Fruit fly (Drosophila melanogaster) whole organism, adult: ENCODE results near the gene CG10839.

Experiments used
- CG11617 ChIP-seq: fragments of 200-800 bp; sonication (Bioruptor generic); optimal IDR thresholded peaks from 2 replicates; lab custom pipeline; 2017; ENCODE audit warnings: mild to moderate bottlenecking, missing biosample characterization, missing genetic modification reagents, missing genetic modification characterization
- CG12768 ChIP-seq: fragments of 200-800 bp; sonication (Bioruptor generic); optimal IDR thresholded peaks from 2 replicates; lab custom pipeline; 2017; ENCODE audit warnings: missing biosample characterization, missing genetic modification characterization, mild to moderate bottlenecking, moderate library complexity, missing genetic modification reagents
- CG14711 ChIP-seq: fragments of 200-800 bp; sonication (Bioruptor generic); optimal IDR thresholded peaks from 2 replicates; lab custom pipeline; 2018; ENCODE audit warnings: missing biosample characterization, mild to moderate bottlenecking, missing genetic modification characterization, moderate library complexity
- CG1620 ChIP-seq: fragments of 200-800 bp; sonication (Bioruptor generic); optimal IDR thresholded peaks from 2 replicates; lab custom pipeline; 2016; ENCODE audit warnings: missing biosample characterization, missing genetic modification characterization
- CG33017 ChIP-seq: fragments of 200-800 bp; sonication (Bioruptor generic); optimal IDR thresholded peaks from 2 replicates; lab custom pipeline; 2018; ENCODE audit warnings: missing biosample characterization, mild to moderate bottlenecking, missing genetic modification characterization, moderate library complexity
- CG5204 ChIP-seq: fragments of 200-800 bp; sonication (Bioruptor generic); optimal IDR thresholded peaks from 2 replicates; lab custom pipeline; 2016; ENCODE audit warnings: missing biosample characterization, missing genetic modification characterization
- CG7045 ChIP-seq: fragments of 200-800 bp; sonication (Bioruptor generic); optimal IDR thresholded peaks from 2 replicates; lab custom pipeline; 2017; ENCODE audit warnings: missing biosample characterization, mild to moderate bottlenecking, missing genetic modification characterization
- CG7101 ChIP-seq: fragments of 200-800 bp; sonication (Bioruptor generic); optimal IDR thresholded peaks from 2 replicates; lab custom pipeline; 2018; ENCODE audit warnings: missing biosample characterization, mild to moderate bottlenecking, missing genetic modification characterization, moderate library complexity
- Clk ChIP-seq: fragments of 200-800 bp; sonication (Bioruptor generic); optimal IDR thresholded peaks from 2 replicates; lab custom pipeline; 2017; ENCODE audit warnings: missing biosample characterization, missing genetic modification characterization
- Crg-1 ChIP-seq: fragments of 200-800 bp; sonication (Bioruptor generic); optimal IDR thresholded peaks from 2 replicates; lab custom pipeline; 2016; ENCODE audit warnings: missing biosample characterization, missing genetic modification characterization
- Hr96 ChIP-seq: fragments of 200-800 bp; sonication (Bioruptor generic); optimal IDR thresholded peaks from 2 replicates; lab custom pipeline; 2016; ENCODE audit warnings: missing biosample characterization, missing genetic modification characterization
- Mnt ChIP-seq: fragments of 200-800 bp; sonication (Bioruptor generic); optimal IDR thresholded peaks from 2 replicates; lab custom pipeline; 2016; ENCODE audit warnings: missing biosample characterization, mild to moderate bottlenecking, missing genetic modification characterization
- bab1 ChIP-seq: fragments of 200-800 bp; sonication (Bioruptor generic); optimal IDR thresholded peaks from 3 replicates; lab custom pipeline; 2019; ENCODE audit warnings: missing biosample characterization, mild to moderate bottlenecking, missing genetic modification characterization, moderate library complexity
- cic ChIP-seq: fragments of 200-800 bp; sonication (Bioruptor generic); optimal IDR thresholded peaks from 2 replicates; lab custom pipeline; 2017; ENCODE audit warnings: missing biosample characterization, mild to moderate bottlenecking, missing genetic modification characterization, moderate library complexity
- cnc ChIP-seq, 2 experiments: fragments of >200 bp; optimal IDR thresholded peaks; 2 replicates each; lab custom pipeline; 2017
- kay ChIP-seq: fragments of 200-800 bp; sonication (Bioruptor generic); peaks from one replicate; lab custom pipeline; 2016; ENCODE audit warnings: missing biosample characterization, missing genetic modification characterization, borderline replicate concordance
- ovo ChIP-seq: fragments of 200-800 bp; sonication (Bioruptor generic); optimal IDR thresholded peaks from 2 replicates; lab custom pipeline; 2016; ENCODE audit warnings: missing biosample characterization, missing genetic modification characterization
- pad ChIP-seq: fragments of 200-800 bp; sonication (Bioruptor generic); optimal IDR thresholded peaks from 3 replicates; lab custom pipeline; 2017; ENCODE audit warnings: missing biosample characterization, missing genetic modification characterization, mild to moderate bottlenecking, moderate library complexity, missing genetic modification reagents
- tj ChIP-seq: fragments of 200-800 bp; sonication (Bioruptor generic); optimal IDR thresholded peaks from 3 replicates; lab custom pipeline; 2017; ENCODE audit warnings: missing biosample characterization, mild to moderate bottlenecking, missing genetic modification characterization, moderate library complexity
- toe ChIP-seq: fragments of 200-800 bp; sonication (Bioruptor generic); optimal IDR thresholded peaks from 2 replicates; lab custom pipeline; 2016; ENCODE audit warnings: missing biosample characterization, missing genetic modification characterization

CG10839 gene

DNA sequence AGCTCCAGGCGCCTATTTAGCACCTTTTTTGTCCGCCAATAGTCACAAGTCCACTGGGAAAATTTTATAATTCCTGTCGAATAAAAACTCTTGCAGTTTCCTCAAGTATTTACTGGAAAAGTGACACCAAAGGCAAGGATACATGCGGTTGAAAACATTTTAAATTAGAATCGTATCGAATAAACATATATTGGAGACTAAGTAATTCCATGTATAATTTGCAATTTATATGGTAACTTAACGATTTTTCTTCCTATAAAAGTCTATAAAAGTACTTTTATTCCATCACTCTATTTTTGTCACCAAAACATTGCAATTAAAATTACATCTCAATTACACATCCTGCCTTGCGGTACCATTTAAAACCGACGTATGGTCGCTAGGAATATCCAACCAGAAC, 24.3 kb downstream of the CG10839 start, which contains the start of gene CG34167:
Gene CG34167 (minus strand): TSS at position 101 of the 400 bp plus-strand sequence.
- TF ChIP-seq Crg-1 (GFP tag; lab: Kevin White, UChicago) (no peak), CG11617 (GFP tag; lab: Kevin White, UChicago) (no peak), CG12768 (GFP tag; lab: Kevin White, UChicago) (no peak), toe (GFP tag; lab: Kevin White, UChicago) (no peak), ovo (GFP tag; lab: Kevin White, UChicago) (no peak), Clk (GFP tag; lab: Kevin White, UChicago) (no peak), pad (GFP tag; lab: Kevin White, UChicago) (no peak), tj (GFP tag; lab: Kevin White, UChicago) (no peak), CG7101 (tag; lab: Kevin White, UChicago) (no peak), CG14711 (tag; lab: Kevin White, UChicago) (no peak), CG33017 (tag; lab: Kevin White, UChicago) (no peak), Hr96 (no peak), CG1620 (no peak), Mnt (GFP tag; lab: Kevin White, UChicago) (no peak)

- no peak for TF ChIP-seq CG33017 (tag; lab: Kevin White, UChicago)
- TF ChIP-seq CG14711 (tag; lab: Kevin White, UChicago) = no peak
- no peak for TF ChIP-seq Clk (GFP tag; lab: Kevin White, UChicago)
- no peak for TF ChIP-seq bab1
- no peak for TF ChIP-seq ovo (GFP tag; lab: Kevin White, UChicago)
- no peak for TF ChIP-seq cnc (optimal IDR thresholded peaks at IDR 0.05; lab: Kevin White, UChicago)
- TF ChIP-seq Hr96 = no peak
- no peak for TF ChIP-seq CG1620
- TF ChIP-seq Mnt (GFP tag; lab: Kevin White, UChicago) = no peak
- TF ChIP-seq pad (GFP tag; lab: Kevin White, UChicago) = no peak
- no peak for TF ChIP-seq cic
- no peak for TF ChIP-seq kay
- TF ChIP-seq CG7045 (GFP tag; lab: Kevin White, UChicago) = no peak
- TF ChIP-seq tj (GFP tag; lab: Kevin White, UChicago) = no peak
- no peak for TF ChIP-seq CG12768 (GFP tag; lab: Kevin White, UChicago)
- no peak for TF ChIP-seq CG5204
- TF ChIP-seq toe (GFP tag; lab: Kevin White, UChicago) = no peak
- no peak for TF ChIP-seq Crg-1 (GFP tag; lab: Kevin White, UChicago)
- no peak for TF ChIP-seq CG11617 (GFP tag; lab: Kevin White, UChicago)
- no peak for TF ChIP-seq CG7101 (tag; lab: Kevin White, UChicago)
Observed at dm6 chr2L:16004025-16004424, 24.7 kb downstream of the CG10839 start, which contains the start of the genes CG13245 and CG43816. Gene CG13245, plus strand, starts transcription at chr2L:16004325. Gene CG43816, plus strand, starts transcription at chr2L:16004325.

DNA sequence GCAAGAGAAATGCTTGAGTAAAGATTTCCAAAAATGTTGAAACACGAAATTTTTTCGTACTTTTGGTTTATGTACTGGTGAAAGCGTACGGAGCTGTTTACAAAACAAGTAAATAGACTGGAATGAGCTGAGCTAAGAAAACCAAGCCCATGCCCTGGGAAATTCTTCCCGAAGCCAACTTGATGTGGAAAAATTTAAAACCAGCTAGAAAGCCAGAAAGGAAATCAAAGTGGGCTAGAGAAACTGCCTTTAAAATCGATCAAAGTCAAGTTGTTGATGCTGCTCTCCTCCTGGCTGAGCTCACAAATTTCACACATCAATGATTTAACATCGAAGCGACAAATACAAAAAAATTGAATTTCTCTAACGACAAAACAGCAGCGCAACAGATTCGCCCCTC, 26.9 kb downstream of the CG10839 start, which contains the start of gene CG31820:
Gene CG31820 (minus strand): TSS at position 101 of the 400 bp plus-strand sequence.
- TF ChIP-seq Clk (GFP tag; lab: Kevin White, UChicago) (no peak), ovo (GFP tag; lab: Kevin White, UChicago) (no peak), cic (no peak), CG11617 (GFP tag; lab: Kevin White, UChicago) (no peak), toe (GFP tag; lab: Kevin White, UChicago) (no peak), CG7101 (tag; lab: Kevin White, UChicago) (no peak), CG12768 (GFP tag; lab: Kevin White, UChicago) (no peak), CG1620 (no peak), Mnt (GFP tag; lab: Kevin White, UChicago) (no peak), cnc (optimal IDR thresholded peaks at IDR 0.05; lab: Kevin White, UChicago) (no peak), CG7045 (GFP tag; lab: Kevin White, UChicago) (no peak), pad (GFP tag; lab: Kevin White, UChicago) (no peak), tj (GFP tag; lab: Kevin White, UChicago) (no peak), Crg-1 (GFP tag; lab: Kevin White, UChicago) (no peak), kay (no peak), CG14711 (tag; lab: Kevin White, UChicago) (no peak)

dm6 chr2L:16026693-16027092, 47.4 kb downstream of the CG10839 start:
- TF ChIP-seq Clk (GFP tag; lab: Kevin White, UChicago) (no peak), CG12768 (GFP tag; lab: Kevin White, UChicago) (no peak), CG1620 (no peak), Mnt (GFP tag; lab: Kevin White, UChicago) (no peak), Hr96 (no peak), pad (GFP tag; lab: Kevin White, UChicago) (no peak), ovo (GFP tag; lab: Kevin White, UChicago) (no peak), CG33017 (tag; lab: Kevin White, UChicago) (no peak), Crg-1 (GFP tag; lab: Kevin White, UChicago) (no peak), toe (GFP tag; lab: Kevin White, UChicago) (no peak)
